Worm (Caenorhabditis elegans) whole organism, young adult: Measurements from ENCODE around the gene mfn-1.

ENCODE experiments used
- B0261.1 ChIP-seq: sonication (generic microtip); optimal IDR thresholded peaks from 2 replicates; lab custom pipeline; 2016; ENCODE audit warnings: mild to moderate bottlenecking, missing genetic modification characterization, moderate library complexity, missing compliant biosample characterization
- D2030.7 ChIP-seq: fragments of 200-800 bp; sonication (Bioruptor generic); IDR thresholded peaks from 2 replicates; pipeline ENCODE4 v1.3.6; 2022; ENCODE audit warnings: missing genetic modification reagents, missing genetic modification characterization, missing compliant biosample characterization
- F22D6.2 ChIP-seq: sonication (generic microtip); optimal IDR thresholded peaks from 2 replicates; lab custom pipeline; 2016; ENCODE audit warnings: mild to moderate bottlenecking, missing genetic modification characterization, missing compliant biosample characterization
- F23B12.7 ChIP-seq: sonication (generic microtip); optimal IDR thresholded peaks from 2 replicates; lab custom pipeline; 2017; ENCODE audit warnings: missing genetic modification characterization, mild to moderate bottlenecking, missing compliant biosample characterization, antibody characterized with exemption, moderate library complexity; ENCODE audit not compliant: insufficient read depth
- F33H1.4 ChIP-seq: fragments of 200-800 bp; sonication (Bioruptor generic); IDR thresholded peaks from 2 replicates; pipeline ENCODE4 v1.3.6; 2022; ENCODE audit warnings: missing genetic modification reagents, missing genetic modification characterization, missing compliant biosample characterization
- F39B2.1 ChIP-seq: fragments of 200-800 bp; sonication (Bioruptor generic); IDR thresholded peaks from 2 replicates; pipeline ENCODE4 v1.3.6; 2022; ENCODE audit warnings: missing genetic modification reagents, missing genetic modification characterization, missing compliant biosample characterization
- F52B5.7 ChIP-seq: sonication (generic microtip); optimal IDR thresholded peaks from 2 replicates; lab custom pipeline; 2016; ENCODE audit warnings: mild to moderate bottlenecking, missing genetic modification characterization, missing compliant biosample characterization
- F57C9.4 ChIP-seq: sonication (generic microtip); optimal IDR thresholded peaks from 2 replicates; lab custom pipeline; 2017; ENCODE audit warnings: mild to moderate bottlenecking, missing genetic modification characterization, missing compliant biosample characterization
- Y56A3A.18 ChIP-seq: fragments of 200-800 bp; sonication (Bioruptor generic); IDR thresholded peaks from 2 replicates; pipeline ENCODE4 v1.3.6; 2022; ENCODE audit warnings: missing genetic modification reagents, missing genetic modification characterization, missing compliant biosample characterization
- Y95B8A.8 ChIP-seq: fragments of 200-800 bp; sonication (Bioruptor generic); IDR thresholded peaks from 2 replicates; pipeline ENCODE4 v1.3.6; 2022; ENCODE audit warnings: missing genetic modification reagents, missing genetic modification characterization, missing compliant biosample characterization
- aptf-3 ChIP-seq: fragments of 200-800 bp; sonication (Bioruptor generic); IDR thresholded peaks from 2 replicates; pipeline ENCODE4 v1.3.6; 2022; ENCODE audit warnings: missing genetic modification characterization, missing compliant biosample characterization
- attf-3 ChIP-seq: fragments of 200-800 bp; sonication (Bioruptor generic); conservative IDR thresholded peaks from 2 replicates; pipeline ENCODE4 v1.3.6; 2022; ENCODE audit warnings: missing genetic modification reagents, missing genetic modification characterization, missing compliant biosample characterization
- ccch-3 ChIP-seq: fragments of 200-800 bp; sonication (Bioruptor generic); optimal IDR thresholded peaks from 2 replicates; lab custom pipeline; 2018; ENCODE audit warnings: mild to moderate bottlenecking, missing genetic modification characterization, missing compliant biosample characterization
- cebp-1 ChIP-seq, 2 experiments: fragments of 200-800 bp in 1 of 2; sonication (Bioruptor generic) in 1 of 2; sonication (generic microtip) in 1 of 2; IDR thresholded peaks in 1 of 2; optimal IDR thresholded peaks in 1 of 2; 2 replicates each; pipeline versions ENCODE4 v1.3.6 to Lab custom; 2017 to 2022; ENCODE audit warnings: missing compliant biosample characterization in 2 of 2, missing genetic modification characterization in 2 of 2, mild to moderate bottlenecking in 1 of 2, missing genetic modification reagents in 1 of 2, moderate library complexity in 1 of 2
- ceh-100 ChIP-seq: fragments of 200-800 bp; sonication (Bioruptor generic); IDR thresholded peaks from 2 replicates; pipeline ENCODE4 v1.3.6; 2022; ENCODE audit warnings: missing genetic modification reagents, missing genetic modification characterization, missing compliant biosample characterization
- ceh-27 ChIP-seq: fragments of 200-800 bp; sonication (Bioruptor generic); optimal IDR thresholded peaks from 2 replicates; lab custom pipeline; 2018; ENCODE audit warnings: mild to moderate bottlenecking, missing genetic modification characterization, moderate library complexity, missing compliant biosample characterization
- ceh-91 ChIP-seq: fragments of 200-800 bp; sonication (Bioruptor generic); IDR thresholded peaks from 2 replicates; pipeline ENCODE4 v1.3.6; 2022; ENCODE audit warnings: missing genetic modification reagents, missing genetic modification characterization, missing compliant biosample characterization
- dox-1 ChIP-seq: fragments of 200-800 bp; sonication (Bioruptor generic); IDR thresholded peaks from 2 replicates; pipeline ENCODE4 v1.3.6; 2022; ENCODE audit warnings: missing genetic modification reagents, missing genetic modification characterization, missing compliant biosample characterization
- ekl-4 ChIP-seq: fragments of 200-800 bp; sonication (Bioruptor generic); IDR thresholded peaks from 2 replicates; pipeline ENCODE4 v1.3.6; 2022; ENCODE audit warnings: missing genetic modification reagents, missing genetic modification characterization, missing compliant biosample characterization
- ets-4 ChIP-seq: fragments of 200-800 bp; sonication (Bioruptor generic); optimal IDR thresholded peaks from 2 replicates; lab custom pipeline; 2018; ENCODE audit warnings: mild to moderate bottlenecking, missing genetic modification characterization, missing compliant biosample characterization
- fkh-3 ChIP-seq: sonication (generic microtip); optimal IDR thresholded peaks from 2 replicates; lab custom pipeline; 2016; ENCODE audit warnings: mild to moderate bottlenecking, missing genetic modification characterization, missing compliant biosample characterization
- hlh-26 ChIP-seq: fragments of 200-800 bp; sonication (Bioruptor generic); conservative IDR thresholded peaks from 2 replicates; pipeline ENCODE4 v1.3.6; 2022; ENCODE audit warnings: missing genetic modification reagents, missing genetic modification characterization, missing compliant biosample characterization
- lag-1 ChIP-seq: fragments of 200-800 bp; sonication (Bioruptor generic); IDR thresholded peaks from 2 replicates; pipeline ENCODE4 v1.3.6; 2022; ENCODE audit warnings: missing genetic modification reagents, missing genetic modification characterization, missing compliant biosample characterization
- let-607 ChIP-seq, 2 experiments: fragments of 200-800 bp in 1 of 2; sonication (Bioruptor generic) in 1 of 2; sonication (generic microtip) in 1 of 2; optimal IDR thresholded peaks; 2 replicates each; lab custom pipeline; 2016 to 2018; ENCODE audit warnings: mild to moderate bottlenecking in 2 of 2, missing compliant biosample characterization in 2 of 2, missing genetic modification characterization in 2 of 2, moderate library complexity in 2 of 2, missing genotype in 1 of 2
- lin-26 ChIP-seq: fragments of 200-800 bp; sonication (Bioruptor generic); IDR thresholded peaks from 2 replicates; pipeline ENCODE4 v1.3.6; 2022; ENCODE audit warnings: missing genetic modification reagents, missing genetic modification characterization, missing compliant biosample characterization
- lin-54 ChIP-seq: fragments of 200-800 bp; sonication (Bioruptor generic); optimal IDR thresholded peaks from 2 replicates; lab custom pipeline; 2018; ENCODE audit warnings: mild to moderate bottlenecking, missing genetic modification characterization, missing compliant biosample characterization
- lsl-1 ChIP-seq: fragments of 200-800 bp; sonication (Bioruptor generic); optimal IDR thresholded peaks from 2 replicates; lab custom pipeline; 2018; ENCODE audit warnings: mild to moderate bottlenecking, missing genetic modification characterization, moderate library complexity, missing compliant biosample characterization
- lsy-27 ChIP-seq: sonication (generic microtip); optimal IDR thresholded peaks from 2 replicates; lab custom pipeline; 2017; ENCODE audit warnings: missing genetic modification characterization, mild to moderate bottlenecking, missing compliant biosample characterization, antibody characterized with exemption, missing genotype, borderline replicate concordance; ENCODE audit not compliant: insufficient read depth
- madf-3 ChIP-seq: fragments of 200-800 bp; sonication (Bioruptor generic); IDR thresholded peaks from 2 replicates; pipeline ENCODE4 v1.3.6; 2022; ENCODE audit warnings: missing genetic modification reagents, missing genetic modification characterization, missing compliant biosample characterization
- mel-28 ChIP-seq: sonication (generic microtip); optimal IDR thresholded peaks from 2 replicates; lab custom pipeline; 2016; ENCODE audit warnings: borderline replicate concordance, mild to moderate bottlenecking, missing genetic modification characterization, missing compliant biosample characterization
- mes-4 ChIP-seq: sonication (generic microtip); optimal IDR thresholded peaks from 2 replicates; lab custom pipeline; 2016; ENCODE audit warnings: missing genotype, missing genetic modification characterization, missing compliant biosample characterization
- mxl-1 ChIP-seq: sonication (generic microtip); optimal IDR thresholded peaks from 2 replicates; lab custom pipeline; 2016; ENCODE audit warnings: missing genetic modification characterization, missing compliant biosample characterization
- nfyb-1 ChIP-seq: fragments of 200-800 bp; sonication (Bioruptor generic); IDR thresholded peaks from 2 replicates; pipeline ENCODE4 v1.3.6; 2022; ENCODE audit warnings: missing genetic modification reagents, missing genetic modification characterization, missing compliant biosample characterization
- nhr-120 ChIP-seq: fragments of 200-800 bp; sonication (Bioruptor generic); IDR thresholded peaks from 2 replicates; pipeline ENCODE4 v1.3.6; 2022; ENCODE audit warnings: missing genetic modification characterization, missing compliant biosample characterization
- repo-1 ChIP-seq: sonication (generic microtip); optimal IDR thresholded peaks from 2 replicates; lab custom pipeline; 2017; ENCODE audit warnings: mild to moderate bottlenecking, missing genetic modification characterization, missing compliant biosample characterization
- sdz-38 ChIP-seq: sonication (generic microtip); optimal IDR thresholded peaks from 2 replicates; lab custom pipeline; 2016; ENCODE audit warnings: missing genotype, missing genetic modification characterization, missing compliant biosample characterization
- sea-2 ChIP-seq: fragments of 200-800 bp; sonication (Bioruptor generic); IDR thresholded peaks from 2 replicates; pipeline ENCODE4 v1.3.6; 2022; ENCODE audit warnings: missing genetic modification characterization, missing compliant biosample characterization
- snpc-3.4 ChIP-seq: sonication (generic microtip); optimal IDR thresholded peaks from 2 replicates; lab custom pipeline; 2017; ENCODE audit warnings: missing genetic modification characterization, mild to moderate bottlenecking, missing compliant biosample characterization, antibody characterized with exemption, moderate library complexity, missing genotype, missing genetic modification reagents
- tbp1 ChIP-seq: fragments of 200-800 bp; sonication (Bioruptor generic); optimal IDR thresholded peaks from 2 replicates; lab custom pipeline; 2018; ENCODE audit warnings: mild to moderate bottlenecking, missing genetic modification characterization, missing compliant biosample characterization
- tlf-1 ChIP-seq: fragments of 200-800 bp; sonication (Bioruptor generic); optimal IDR thresholded peaks from 2 replicates; lab custom pipeline; 2018; ENCODE audit warnings: mild to moderate bottlenecking, missing genetic modification characterization, missing compliant biosample characterization
- unc-130 ChIP-seq: sonication (generic microtip); optimal IDR thresholded peaks from 2 replicates; lab custom pipeline; 2016; ENCODE audit warnings: missing genetic modification reagents, missing genetic modification characterization, missing compliant biosample characterization
- xnd-1 ChIP-seq: sonication (generic microtip); optimal IDR thresholded peaks from 2 replicates; lab custom pipeline; 2016; ENCODE audit warnings: missing genotype, missing genetic modification reagents, missing genetic modification characterization, missing compliant biosample characterization
- zfh-2 ChIP-seq: fragments of 200-800 bp; sonication (Bioruptor generic); conservative IDR thresholded peaks from 2 replicates; pipeline ENCODE4 v1.3.6; 2022; ENCODE audit warnings: missing genetic modification reagents, missing genetic modification characterization, missing compliant biosample characterization
- ztf-18 ChIP-seq: sonication (generic microtip); optimal IDR thresholded peaks from 2 replicates; lab custom pipeline; 2016; ENCODE audit warnings: missing genotype, mild to moderate bottlenecking, missing genetic modification characterization, missing compliant biosample characterization
- ztf-28 ChIP-seq: fragments of 200-800 bp; sonication (Bioruptor generic); IDR thresholded peaks from 2 replicates; pipeline ENCODE4 v1.3.6; 2022; ENCODE audit warnings: missing genetic modification reagents, missing genetic modification characterization, missing compliant biosample characterization
- ztf-6 ChIP-seq: fragments of 200-800 bp; sonication (Bioruptor generic); IDR thresholded peaks from 2 replicates; pipeline ENCODE4 v1.3.6; 2022; ENCODE audit warnings: missing genetic modification reagents, missing genetic modification characterization, missing compliant biosample characterization

mfn-1 gene

ce11 chrII:11484600-11484999, 12.8 kb upstream of the mfn-1 start (continued):
- TF ChIP-seq zfh-2 (GFP tag; lab: Robert Waterston, UW) (peak; percentile 83), F52B5.7 (peak; percentile 98), repo-1 (tag; lab: Kevin White, UChicago) (peak; percentile 87), lsl-1 (GFP tag; lab: Kevin White, UChicago) (peak; percentile 82), sea-2 (GFP tag; lab: Robert Waterston, UW) (peak; percentile 86), ztf-6 (GFP tag; lab: Robert Waterston, UW) (peak; percentile 90), ekl-4 (GFP tag; lab: Robert Waterston, UW) (peak; percentile 92), ceh-27 (GFP tag; lab: Kevin White, UChicago) (peak; percentile 94), unc-130 (GFP tag; lab: Kevin White, UChicago) (peak; percentile 62), ceh-91 (peak; percentile 58; the same call in 1 of the 2 replicates), D2030.7 (GFP tag; lab: Robert Waterston, UW) (peak; percentile 90), cebp-1 (GFP tag; IDR thresholded peaks at IDR 0.05; lab: Robert Waterston, UW) (peak; percentile 56; the same call in 1 of the 2 replicates), cebp-1 (tag; optimal IDR thresholded peaks at IDR 0.05; lab: Kevin White, UChicago) (no peak), fkh-3 (tag; lab: Kevin White, UChicago) (peak; percentile 97), B0261.1 (tag; lab: Kevin White, UChicago) (peak; percentile 98), nhr-120 (GFP tag; lab: Robert Waterston, UW) (peak; percentile 97), tlf-1 (GFP tag; lab: Kevin White, UChicago) (peak; percentile 76), dox-1 (GFP tag; lab: Robert Waterston, UW) (peak; percentile 94), let-607 (tag; optimal IDR thresholded peaks at IDR 0.05; lab: Kevin White, UChicago) (peak; percentile 67 to 78), F57C9.4 (tag; lab: Kevin White, UChicago) (peak; percentile 72), xnd-1 (peak; percentile 15), mes-4 (peak; percentile 90), mel-28 (peak; percentile 70), nfyb-1 (GFP tag; lab: Robert Waterston, UW) (peak; percentile 93), ztf-18 (tag; lab: Kevin White, UChicago) (peak; percentile 89), F23B12.7 (tag; lab: Kevin White, UChicago) (peak; percentile 89), F39B2.1 (GFP tag; lab: Robert Waterston, UW) (peak; percentile 85; the same call in 1 of the 2 replicates), lin-26 (GFP tag; lab: Robert Waterston, UW) (peak; percentile 99), ceh-100 (GFP tag; lab: Robert Waterston, UW) (peak; percentile 82), Y95B8A.8 (GFP tag; lab: Robert Waterston, UW) (0 out of 2 replicates have a peak, but pooled peaks have one; percentile 31), F33H1.4 (peak; percentile 63)

- TF ChIP-seq lag-1 (no peak), sdz-38 (tag; lab: Kevin White, UChicago) (no peak), unc-130 (GFP tag; lab: Kevin White, UChicago) (no peak), lsy-27 (tag; lab: Kevin White, UChicago) (no peak), ets-4 (GFP tag; lab: Kevin White, UChicago) (no peak), hlh-26 (GFP tag; lab: Robert Waterston, UW) (no peak), F22D6.2 (tag; lab: Kevin White, UChicago) (no peak), ztf-28 (GFP tag; lab: Robert Waterston, UW) (no peak), tbp1 (GFP tag; lab: Kevin White, UChicago) (no peak), lin-54 (GFP tag; lab: Kevin White, UChicago) (no peak), ccch-3 (no peak), attf-3 (no peak), madf-3 (GFP tag; lab: Robert Waterston, UW) (no peak), snpc-3.4 (tag; lab: Kevin White, UChicago) (no peak), ztf-6 (GFP tag; lab: Robert Waterston, UW) (no peak), aptf-3 (GFP tag; lab: Robert Waterston, UW) (no peak), mxl-1 (no peak), Y56A3A.18 (GFP tag; lab: Robert Waterston, UW) (no peak)
- TF ChIP-seq, all 124 proteins: peak for 0
Observed at ce11 chrII:11479076-11479475, 7.3 kb upstream of the mfn-1 start, which contains the start of gene W02B12.12. W02B12.12 (minus strand) TSS chrII:11479176.
